Worm (Caenorhabditis elegans) whole organism, young adult: ENCODE data around the gene ZK353.2.

Source experiments
- B0035.1 ChIP-seq: sonication (generic microtip); optimal IDR thresholded peaks from 2 replicates; lab custom pipeline; 2016; ENCODE audit warnings: missing genetic modification characterization, mild to moderate bottlenecking, missing compliant biosample characterization, missing genotype, missing genetic modification reagents
- F49E8.2 ChIP-seq: sonication (generic microtip); optimal IDR thresholded peaks from 3 replicates; lab custom pipeline; 2017; ENCODE audit warnings: missing genetic modification characterization, mild to moderate bottlenecking, missing compliant biosample characterization, antibody characterized with exemption, moderate library complexity; ENCODE audit not compliant: insufficient read depth
- F52B5.7 ChIP-seq: sonication (generic microtip); optimal IDR thresholded peaks from 2 replicates; lab custom pipeline; 2016; ENCODE audit warnings: mild to moderate bottlenecking, missing genetic modification characterization, missing compliant biosample characterization
- F55B11.4 ChIP-seq: sonication (generic microtip); optimal IDR thresholded peaks from 2 replicates; lab custom pipeline; 2016; ENCODE audit warnings: missing compliant biosample characterization, missing genetic modification characterization, borderline replicate concordance; ENCODE audit not compliant: insufficient read depth
- F57A8.1 ChIP-seq: fragments of 200-800 bp; sonication (Bioruptor generic); optimal IDR thresholded peaks from 2 replicates; lab custom pipeline; 2018; ENCODE audit warnings: mild to moderate bottlenecking, missing genetic modification characterization, moderate library complexity, missing compliant biosample characterization
- T07F8.4 ChIP-seq: sonication (generic microtip); optimal IDR thresholded peaks from 2 replicates; lab custom pipeline; 2016; ENCODE audit warnings: mild to moderate bottlenecking, missing genetic modification characterization, moderate library complexity, missing compliant biosample characterization
- Y53F4B.3 ChIP-seq: fragments of 200-800 bp; sonication (Bioruptor generic); IDR thresholded peaks from 2 replicates; pipeline ENCODE4 v1.3.6; 2022; ENCODE audit warnings: missing genetic modification reagents, missing genetic modification characterization, missing compliant biosample characterization
- Y67H2A.10 ChIP-seq: fragments of 200-800 bp; sonication (Bioruptor generic); conservative IDR thresholded peaks from 2 replicates; pipeline ENCODE4 v1.3.6; 2022; ENCODE audit warnings: missing genetic modification reagents, missing genetic modification characterization, missing compliant biosample characterization
- Y79H2A.3 ChIP-seq: fragments of 200-800 bp; sonication (Bioruptor generic); conservative IDR thresholded peaks from 2 replicates; pipeline ENCODE4 v1.3.6; 2022; ENCODE audit warnings: missing genetic modification reagents, missing genetic modification characterization, missing compliant biosample characterization
- aptf-2 ChIP-seq: fragments of 200-800 bp; sonication (Bioruptor generic); conservative IDR thresholded peaks from 2 replicates; pipeline ENCODE4 v1.3.6; 2022; ENCODE audit warnings: missing genetic modification reagents, missing genetic modification characterization, missing compliant biosample characterization
- athp-1 ChIP-seq: sonication (generic microtip); optimal IDR thresholded peaks from 2 replicates; lab custom pipeline; 2017; ENCODE audit warnings: mild to moderate bottlenecking, missing genetic modification characterization, missing compliant biosample characterization
- attf-3 ChIP-seq: fragments of 200-800 bp; sonication (Bioruptor generic); conservative IDR thresholded peaks from 2 replicates; pipeline ENCODE4 v1.3.6; 2022; ENCODE audit warnings: missing genetic modification reagents, missing genetic modification characterization, missing compliant biosample characterization
- attf-5 ChIP-seq: fragments of 200-800 bp; sonication (Bioruptor generic); optimal IDR thresholded peaks from 2 replicates; lab custom pipeline; 2018; ENCODE audit warnings: mild to moderate bottlenecking, missing genetic modification characterization, missing compliant biosample characterization
- attf-6 ChIP-seq: fragments of 200-800 bp; sonication (Bioruptor generic); IDR thresholded peaks from 2 replicates; pipeline ENCODE4 v1.3.6; 2022; ENCODE audit warnings: missing genetic modification reagents, missing genetic modification characterization, missing compliant biosample characterization
- bed-2 ChIP-seq: fragments of 200-800 bp; sonication (Bioruptor generic); IDR thresholded peaks from 2 replicates; pipeline ENCODE4 v1.3.6; 2022; ENCODE audit warnings: missing genetic modification reagents, missing genetic modification characterization, missing compliant biosample characterization
- ccch-3 ChIP-seq: fragments of 200-800 bp; sonication (Bioruptor generic); optimal IDR thresholded peaks from 2 replicates; lab custom pipeline; 2018; ENCODE audit warnings: mild to moderate bottlenecking, missing genetic modification characterization, missing compliant biosample characterization
- cebp-2 ChIP-seq: fragments of 200-800 bp; sonication (Bioruptor generic); IDR thresholded peaks from 2 replicates; pipeline ENCODE4 v1.3.6; 2022; ENCODE audit warnings: missing genetic modification characterization, missing compliant biosample characterization
- chd-7 ChIP-seq: sonication (generic microtip); optimal IDR thresholded peaks from 2 replicates; lab custom pipeline; 2016; ENCODE audit warnings: mild to moderate bottlenecking, missing genetic modification characterization, moderate library complexity, missing compliant biosample characterization
- dox-1 ChIP-seq: fragments of 200-800 bp; sonication (Bioruptor generic); IDR thresholded peaks from 2 replicates; pipeline ENCODE4 v1.3.6; 2022; ENCODE audit warnings: missing genetic modification reagents, missing genetic modification characterization, missing compliant biosample characterization
- egl-44 ChIP-seq: fragments of 200-800 bp; sonication (Bioruptor generic); IDR thresholded peaks from 2 replicates; pipeline ENCODE4 v1.3.6; 2022; ENCODE audit warnings: missing genetic modification reagents, missing genetic modification characterization, missing compliant biosample characterization
- ekl-4 ChIP-seq: fragments of 200-800 bp; sonication (Bioruptor generic); IDR thresholded peaks from 2 replicates; pipeline ENCODE4 v1.3.6; 2022; ENCODE audit warnings: missing genetic modification reagents, missing genetic modification characterization, missing compliant biosample characterization
- ets-4 ChIP-seq: fragments of 200-800 bp; sonication (Bioruptor generic); optimal IDR thresholded peaks from 2 replicates; lab custom pipeline; 2018; ENCODE audit warnings: mild to moderate bottlenecking, missing genetic modification characterization, missing compliant biosample characterization
- gei-17 ChIP-seq: fragments of 200-800 bp; sonication (Bioruptor generic); optimal IDR thresholded peaks from 2 replicates; lab custom pipeline; 2018; ENCODE audit warnings: mild to moderate bottlenecking, missing genetic modification characterization, missing compliant biosample characterization
- him-1 ChIP-seq: sonication (generic microtip); optimal IDR thresholded peaks from 2 replicates; lab custom pipeline; 2016; ENCODE audit warnings: missing genotype, missing genetic modification reagents, missing genetic modification characterization, missing compliant biosample characterization
- let-526 ChIP-seq: fragments of 200-800 bp; sonication (Bioruptor generic); IDR thresholded peaks from 2 replicates; pipeline ENCODE4 v1.3.6; 2022; ENCODE audit warnings: missing genetic modification reagents, missing genetic modification characterization, missing compliant biosample characterization
- lin-26 ChIP-seq: fragments of 200-800 bp; sonication (Bioruptor generic); IDR thresholded peaks from 2 replicates; pipeline ENCODE4 v1.3.6; 2022; ENCODE audit warnings: missing genetic modification reagents, missing genetic modification characterization, missing compliant biosample characterization
- lin-35 ChIP-seq, 3 experiments: fragments of 150-350 bp in 2 of 3; sonication (generic microtip) in 1 of 3; optimal IDR thresholded peaks; 2 replicates each; lab custom pipeline; 2014 to 2018; ENCODE audit warnings: missing biosample characterization in 3 of 3, missing genetic modification characterization in 3 of 3, missing genetic modification reagents in 3 of 3
- lir-1 ChIP-seq: fragments of 200-800 bp; sonication (Bioruptor generic); conservative IDR thresholded peaks from 2 replicates; pipeline ENCODE4 v1.3.6; 2022; ENCODE audit warnings: missing genetic modification reagents, missing genetic modification characterization, missing compliant biosample characterization
- lsl-1 ChIP-seq: fragments of 200-800 bp; sonication (Bioruptor generic); optimal IDR thresholded peaks from 2 replicates; lab custom pipeline; 2018; ENCODE audit warnings: mild to moderate bottlenecking, missing genetic modification characterization, moderate library complexity, missing compliant biosample characterization
- madf-8 ChIP-seq: fragments of 200-800 bp; sonication (Bioruptor generic); conservative IDR thresholded peaks from 2 replicates; pipeline ENCODE4 v1.3.6; 2022; ENCODE audit warnings: missing genetic modification reagents, missing genetic modification characterization, missing compliant biosample characterization
- mxl-1 ChIP-seq: sonication (generic microtip); optimal IDR thresholded peaks from 2 replicates; lab custom pipeline; 2016; ENCODE audit warnings: missing genetic modification characterization, missing compliant biosample characterization
- nfya-1 ChIP-seq: sonication (generic microtip); optimal IDR thresholded peaks from 2 replicates; lab custom pipeline; 2017; ENCODE audit warnings: antibody characterized with exemption, missing compliant biosample characterization, missing genetic modification characterization, borderline replicate concordance; ENCODE audit not compliant: insufficient read depth
- nfya-2 ChIP-seq: fragments of 200-800 bp; sonication (Bioruptor generic); IDR thresholded peaks from 2 replicates; pipeline ENCODE4 v1.3.6; 2022; ENCODE audit warnings: missing genetic modification reagents, missing genetic modification characterization, missing compliant biosample characterization
- nhr-27 ChIP-seq: fragments of 200-800 bp; sonication (Bioruptor generic); optimal IDR thresholded peaks from 2 replicates; lab custom pipeline; 2018; ENCODE audit warnings: mild to moderate bottlenecking, missing genetic modification characterization, moderate library complexity, missing compliant biosample characterization
- rcor-1 ChIP-seq: fragments of 200-800 bp; sonication (Bioruptor generic); IDR thresholded peaks from 2 replicates; pipeline ENCODE4 v1.3.6; 2022; ENCODE audit warnings: missing genetic modification reagents, missing genetic modification characterization, missing compliant biosample characterization
- repo-1 ChIP-seq: sonication (generic microtip); optimal IDR thresholded peaks from 2 replicates; lab custom pipeline; 2017; ENCODE audit warnings: mild to moderate bottlenecking, missing genetic modification characterization, missing compliant biosample characterization
- rpc-1 ChIP-seq, 2 experiments: fragments of 150-350 bp in 1 of 2; sonication (generic microtip) in 1 of 2; optimal IDR thresholded peaks; 2 replicates each; lab custom pipeline; 2014 to 2018; ENCODE audit warnings: missing biosample characterization in 1 of 2, missing genetic modification characterization in 1 of 2, missing genetic modification reagents in 1 of 2, missing genotype in 1 of 2
- snpc-1.1 ChIP-seq: sonication (generic microtip); optimal IDR thresholded peaks from 2 replicates; lab custom pipeline; 2017; ENCODE audit warnings: missing genetic modification characterization, mild to moderate bottlenecking, missing compliant biosample characterization, antibody characterized with exemption, moderate library complexity, missing genotype, missing genetic modification reagents; ENCODE audit not compliant: insufficient read depth
- somi-1 ChIP-seq: fragments of 200-800 bp; sonication (Bioruptor generic); optimal IDR thresholded peaks from 2 replicates; lab custom pipeline; 2018; ENCODE audit warnings: mild to moderate bottlenecking, missing genetic modification characterization, missing compliant biosample characterization
- unc-130 ChIP-seq: sonication (generic microtip); optimal IDR thresholded peaks from 2 replicates; lab custom pipeline; 2016; ENCODE audit warnings: missing genetic modification reagents, missing genetic modification characterization, missing compliant biosample characterization
- xnd-1 ChIP-seq: sonication (generic microtip); optimal IDR thresholded peaks from 2 replicates; lab custom pipeline; 2016; ENCODE audit warnings: missing genotype, missing genetic modification reagents, missing genetic modification characterization, missing compliant biosample characterization
- zfh-2 ChIP-seq: fragments of 200-800 bp; sonication (Bioruptor generic); conservative IDR thresholded peaks from 2 replicates; pipeline ENCODE4 v1.3.6; 2022; ENCODE audit warnings: missing genetic modification reagents, missing genetic modification characterization, missing compliant biosample characterization
- zim-3 ChIP-seq: sonication (generic microtip); optimal IDR thresholded peaks from 2 replicates; lab custom pipeline; 2017; ENCODE audit warnings: mild to moderate bottlenecking, missing genetic modification characterization, moderate library complexity, missing compliant biosample characterization
- ztf-25 ChIP-seq: fragments of 200-800 bp; sonication (Bioruptor generic); IDR thresholded peaks from 2 replicates; pipeline ENCODE4 v1.3.6; 2022; ENCODE audit warnings: missing genetic modification reagents, missing genetic modification characterization, missing compliant biosample characterization
- ztf-6 ChIP-seq: fragments of 200-800 bp; sonication (Bioruptor generic); IDR thresholded peaks from 2 replicates; pipeline ENCODE4 v1.3.6; 2022; ENCODE audit warnings: missing genetic modification reagents, missing genetic modification characterization, missing compliant biosample characterization

ZK353.2 gene

ce11 chrIII:8443557-8444131 lies 45.1 kb downstream of the ZK353.2 start, which contains the start of gene ufbp-1 (continued):
- TF ChIP-seq snpc-1.1 (tag; lab: Kevin White, UChicago), result no peak
- no peak for TF ChIP-seq bed-2 (GFP tag; lab: Robert Waterston, UW)
- TF ChIP-seq B0035.1 (tag; lab: Kevin White, UChicago), result no peak
- peak; percentile 88 for TF ChIP-seq ekl-4 (GFP tag; lab: Robert Waterston, UW)
- TF ChIP-seq F57A8.1, result no peak
- TF ChIP-seq ccch-3 (GFP tag; lab: Kevin White, UChicago), result peak; percentile 54
- TF ChIP-seq rpc-1 (optimal IDR thresholded peaks at IDR 0.05; lab: Kevin White, UChicago), result no peak
- no peak for TF ChIP-seq rpc-1 (tag; optimal IDR thresholded peaks at IDR 0.05; lab: Kevin White, UChicago)
- TF ChIP-seq ztf-25, result no peak

- TF ChIP-seq chd-7 (tag; lab: Kevin White, UChicago) (no peak), nhr-27 (tag; lab: Kevin White, UChicago) (no peak), attf-6 (GFP tag; lab: Robert Waterston, UW) (no peak), F49E8.2 (tag; lab: Kevin White, UChicago) (no peak), zfh-2 (GFP tag; lab: Robert Waterston, UW) (peak; percentile 56), F52B5.7 (tag; lab: Kevin White, UChicago) (no peak), cebp-2 (no peak), attf-5 (GFP tag; lab: Kevin White, UChicago) (no peak), ztf-6 (GFP tag; lab: Robert Waterston, UW) (no peak), lin-35 (GFP tag; optimal IDR thresholded peaks at IDR 0.05; lab: Kevin White, UChicago) (no peak), ets-4 (GFP tag; lab: Kevin White, UChicago) (no peak), let-526 (GFP tag; lab: Robert Waterston, UW) (no peak), egl-44 (GFP tag; lab: Robert Waterston, UW) (no peak), repo-1 (tag; lab: Kevin White, UChicago) (peak; percentile 9), xnd-1 (tag; lab: Kevin White, UChicago) (no peak), nfya-2 (GFP tag; lab: Robert Waterston, UW) (no peak), T07F8.4 (no peak), rcor-1 (GFP tag; lab: Robert Waterston, UW) (no peak), snpc-1.1 (tag; lab: Kevin White, UChicago) (no peak), Y67H2A.10 (GFP tag; lab: Robert Waterston, UW) (no peak), nfya-1 (no peak), athp-1 (tag; lab: Kevin White, UChicago) (no peak), lin-26 (GFP tag; lab: Robert Waterston, UW) (no peak), unc-130 (GFP tag; lab: Kevin White, UChicago) (no peak), attf-3 (GFP tag; lab: Robert Waterston, UW) (no peak), lir-1 (GFP tag; lab: Robert Waterston, UW) (no peak), aptf-2 (GFP tag; lab: Robert Waterston, UW) (no peak), zim-3 (tag; lab: Kevin White, UChicago) (no peak), F55B11.4 (peak; percentile 32), somi-1 (GFP tag; lab: Kevin White, UChicago) (no peak), Y79H2A.3 (GFP tag; lab: Robert Waterston, UW) (no peak), dox-1 (GFP tag; lab: Robert Waterston, UW) (no peak), madf-8 (GFP tag; lab: Robert Waterston, UW) (no peak), him-1 (tag; lab: Kevin White, UChicago) (no peak), gei-17 (GFP tag; lab: Kevin White, UChicago) (no peak), mxl-1 (no peak), Y53F4B.3 (GFP tag; lab: Robert Waterston, UW) (no peak), lsl-1 (no peak)
Measured at ce11 chrIII:8444433-8445090, 46.1 kb downstream of the ZK353.2 start.
